Fruit fly (Drosophila melanogaster): ENCODE results near the gene Pgant5.
A peak's percentile ranks its signal among the peaks of the same experiment; 100 is the strongest.

The Pgant5 gene

dm6 chr2L:5059645-5060254 is 33.6 kb downstream of the Pgant5 start, which contains the start of gene Rpn11 (continued):
- TF ChIP-seq Taf1 (GFP tag; IDR thresholded peaks at IDR 0.05) (no peak), fd64A (GFP tag; optimal IDR thresholded peaks at IDR 0.05) (no peak), Hmx (GFP tag; optimal IDR thresholded peaks at IDR 0.05) (peak; percentile 23), sqz (GFP tag; optimal IDR thresholded peaks at IDR 0.05) (no peak), CG6791 (GFP tag; IDR thresholded peaks at IDR 0.05; ENCODE audit: partially characterized antibody) (no peak), sob (GFP tag; IDR thresholded peaks at IDR 0.05) (no peak), ab (GFP tag; optimal IDR thresholded peaks at IDR 0.05) (no peak), ranshi (GFP tag; IDR thresholded peaks at IDR 0.05) (0 out of 2 replicates have a peak, but pooled peaks have one; percentile 5), CG17361 (GFP tag; IDR thresholded peaks at IDR 0.05) (peak; percentile 86), CG7928 (GFP tag; optimal IDR thresholded peaks at IDR 0.05) (no peak), CG11723 (GFP tag; optimal IDR thresholded peaks at IDR 0.05) (peak; percentile 30), abd-A (tag; optimal IDR thresholded peaks at IDR 0.05) (no peak), CG9797 (GFP tag; optimal IDR thresholded peaks at IDR 0.05) (no peak), Rx (GFP tag; IDR thresholded peaks at IDR 0.05) (no peak), bcd (GFP tag; optimal IDR thresholded peaks at IDR 0.05) (peak; percentile 64), Fer2 (tag; optimal IDR thresholded peaks at IDR 0.05) (peak; percentile 41), CG7357 (GFP tag; IDR thresholded peaks at IDR 0.05) (0 out of 3 replicates have a peak, but pooled peaks have one; percentile 25), CG6654 (GFP tag; optimal IDR thresholded peaks at IDR 0.05) (no peak), HLHmδ (GFP tag; optimal IDR thresholded peaks at IDR 0.05) (no peak), HLH4C (GFP tag; IDR thresholded peaks at IDR 0.05; ENCODE audit: partially characterized antibody) (peak; percentile 44), crol (GFP tag; IDR thresholded peaks at IDR 0.05) (no peak), CG10543 (GFP tag; optimal IDR thresholded peaks at IDR 0.05) (peak; percentile 81), CG31224 (GFP tag; IDR thresholded peaks at IDR 0.05) (0 out of 2 replicates have a peak, but pooled peaks have one; percentile 9), BtbVII (GFP tag; optimal IDR thresholded peaks at IDR 0.05) (peak; percentile 24), Lim3 (GFP tag; IDR thresholded peaks at IDR 0.05) (no peak), CG42726 (GFP tag; IDR thresholded peaks at IDR 0.05; ENCODE audit: partially characterized antibody) (no peak), H15 (GFP tag; IDR thresholded peaks at IDR 0.05) (no peak), D19A (tag; optimal IDR thresholded peaks at IDR 0.05) (peak; percentile 37), fd102C (GFP tag; optimal IDR thresholded peaks at IDR 0.05) (no peak), nerfin-2 (GFP tag; IDR thresholded peaks at IDR 0.05; ENCODE audit: partially characterized antibody) (no peak), Camta (GFP tag; optimal IDR thresholded peaks at IDR 0.05) (no peak), tgo (GFP tag; IDR thresholded peaks at IDR 0.05) (no peak; the same call in 2 of the 3 replicates), tx (GFP tag; optimal IDR thresholded peaks at IDR 0.05) (peak; percentile 41), E2f1 (GFP tag; IDR thresholded peaks at IDR 0.05) (no peak), hbn (GFP tag; IDR thresholded peaks at IDR 0.05; ENCODE audit: partially characterized antibody) (peak; percentile 35; the same call in 1 of the 2 replicates), CG2116 (GFP tag; optimal IDR thresholded peaks at IDR 0.05) (peak; percentile 99), Xrp1 (GFP tag; IDR thresholded peaks at IDR 0.05) (peak; percentile 38; the same call in 1 of the 2 replicates), zfh2 (GFP tag; optimal IDR thresholded peaks at IDR 0.05) (peak; percentile 36), CG12219 (GFP tag; optimal IDR thresholded peaks at IDR 0.05) (no peak), trh (GFP tag; optimal IDR thresholded peaks at IDR 0.05) (peak; percentile 36), CG13775 (GFP tag; optimal IDR thresholded peaks at IDR 0.05) (peak; percentile 79), crc (GFP tag; optimal IDR thresholded peaks at IDR 0.05) (no peak), prd (optimal IDR thresholded peaks at IDR 0.05) (no peak), prd (GFP tag; IDR thresholded peaks at IDR 0.05) (peak; percentile 50), fd3F (GFP tag; optimal IDR thresholded peaks at IDR 0.05) (peak; percentile 45), Opbp (GFP tag; IDR thresholded peaks at IDR 0.05; ENCODE audit: partially characterized antibody) (peak; percentile 47; the same call in 1 of the 3 replicates), CG14710 (tag; optimal IDR thresholded peaks at IDR 0.05) (peak; percentile 87), CG15269 (tag; optimal IDR thresholded peaks at IDR 0.05) (peak; percentile 69), CG30431 (GFP tag; optimal IDR thresholded peaks at IDR 0.05) (no peak), MESR4 (GFP tag; optimal IDR thresholded peaks at IDR 0.05) (peak; percentile 87)
